Worm (Caenorhabditis elegans) whole organism, young adult: ENCODE measurements around the gene map-1.

ENCODE experiments used
- Y79H2A.3 ChIP-seq: fragments of 200-800 bp; sonication (Bioruptor generic); conservative IDR thresholded peaks from 2 replicates; pipeline ENCODE4 v1.3.6; 2022; ENCODE audit warnings: missing genetic modification reagents, missing genetic modification characterization, missing compliant biosample characterization
- attf-6 ChIP-seq: fragments of 200-800 bp; sonication (Bioruptor generic); IDR thresholded peaks from 2 replicates; pipeline ENCODE4 v1.3.6; 2022; ENCODE audit warnings: missing genetic modification reagents, missing genetic modification characterization, missing compliant biosample characterization
- unc-62 ChIP-seq: fragments of 150-350 bp; optimal IDR thresholded peaks from 2 replicates; lab custom pipeline; 2014; ENCODE audit warnings: missing biosample characterization, missing genetic modification reagents, missing genetic modification characterization

- TF ChIP-seq Y79H2A.3 (GFP tag; lab: Robert Waterston, UW) (no peak), attf-6 (GFP tag; lab: Robert Waterston, UW) (no peak), unc-62 (GFP tag; lab: Kevin White, UChicago) (no peak)
Observed at ce11 chrIV:3659951-3660350, 26.7 kb downstream of the map-1 start.
